Worm (Caenorhabditis elegans): ENCODE results near the gene ins-13.

ce11 chrII:5587794-5588193 is 43.1 kb upstream of the ins-13 start:
- no peak for TF ChIP-seq pqm-1 (tag; optimal IDR thresholded peaks at IDR 0.05)
- no peak for TF ChIP-seq madf-2 (tag; optimal IDR thresholded peaks at IDR 0.05)
- TF ChIP-seq ceh-19 (GFP tag; optimal IDR thresholded peaks at IDR 0.05): no peak
- TF ChIP-seq lin-11 (tag; optimal IDR thresholded peaks at IDR 0.05): no peak
- no peak for TF ChIP-seq pat-9 (tag; optimal IDR thresholded peaks at IDR 0.05)
- TF ChIP-seq T23F11.4 (GFP tag; optimal IDR thresholded peaks at IDR 0.05): no peak
- no peak for TF ChIP-seq C38D4.7 (GFP tag; optimal IDR thresholded peaks at IDR 0.05)
- TF ChIP-seq pha-4 (tag; optimal IDR thresholded peaks at IDR 0.05): no peak
- no peak for TF ChIP-seq nhr-232 (tag; optimal IDR thresholded peaks at IDR 0.05)
- TF ChIP-seq unc-3 (GFP tag; conservative IDR thresholded peaks at IDR 0.05): no peak
- no peak for TF ChIP-seq unc-3 (tag; optimal IDR thresholded peaks at IDR 0.05)
- no peak for TF ChIP-seq ets-4 (tag; optimal IDR thresholded peaks at IDR 0.05)
- TF ChIP-seq ceh-18 (tag; optimal IDR thresholded peaks at IDR 0.05): no peak
- no peak for TF ChIP-seq ama-1 (optimal IDR thresholded peaks at IDR 0.05)
- no peak for TF ChIP-seq hlh-30 (tag; optimal IDR thresholded peaks at IDR 0.05; ENCODE audit: insufficient read depth)
